Fruit fly (Drosophila melanogaster): ENCODE results near the gene ATPsynbetaL.

The ATPsynbetaL gene

DNA sequence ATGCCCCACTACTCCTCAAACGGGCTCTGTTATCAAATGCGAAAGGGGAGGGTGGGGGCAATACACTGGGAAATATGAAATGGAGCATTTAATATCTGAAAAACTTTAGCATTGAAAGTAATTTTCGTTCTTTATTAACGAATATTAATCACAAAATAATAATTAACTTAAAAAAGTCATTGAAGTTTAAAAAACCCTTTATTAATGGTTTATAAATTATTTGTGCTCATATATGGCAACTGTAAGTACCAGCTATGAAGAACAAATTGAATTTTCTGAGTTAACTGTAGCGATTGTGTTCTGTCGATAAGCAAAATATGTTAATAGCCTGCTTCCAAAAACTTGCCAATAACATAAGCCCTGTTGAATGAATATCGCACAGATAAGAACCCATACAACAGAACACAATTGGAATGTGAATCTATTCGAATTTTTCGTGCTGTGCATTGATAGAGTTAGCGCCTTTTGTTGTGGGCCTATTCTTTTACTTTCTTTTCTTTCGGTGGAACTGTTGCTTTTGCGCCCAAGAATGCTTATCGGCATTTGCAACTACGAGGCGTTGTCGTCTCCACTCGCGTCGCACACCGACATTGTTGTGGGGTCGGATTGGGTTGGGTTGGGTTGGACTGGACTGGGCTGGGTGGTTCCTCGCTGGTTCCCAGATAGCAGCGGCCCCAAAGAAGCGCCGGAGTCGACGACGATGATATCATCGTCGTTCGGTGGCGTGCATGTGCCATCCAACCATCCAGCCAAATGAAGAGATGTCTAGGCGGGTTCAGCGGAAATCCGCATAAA, 36.6 kb upstream of the ATPsynbetaL start:
- TF ChIP-seq CG8478 (optimal IDR thresholded peaks at IDR 0.05) = no peak
- no peak for TF ChIP-seq pan (optimal IDR thresholded peaks at IDR 0.05)
- TF ChIP-seq Dll (optimal IDR thresholded peaks at IDR 0.05) = no peak
- TF ChIP-seq EcR (GFP tag; optimal IDR thresholded peaks at IDR 0.05) = no peak
- no peak for TF ChIP-seq psq (optimal IDR thresholded peaks at IDR 0.05)
- TF ChIP-seq usp (GFP tag; optimal IDR thresholded peaks at IDR 0.05) = no peak

DNA sequence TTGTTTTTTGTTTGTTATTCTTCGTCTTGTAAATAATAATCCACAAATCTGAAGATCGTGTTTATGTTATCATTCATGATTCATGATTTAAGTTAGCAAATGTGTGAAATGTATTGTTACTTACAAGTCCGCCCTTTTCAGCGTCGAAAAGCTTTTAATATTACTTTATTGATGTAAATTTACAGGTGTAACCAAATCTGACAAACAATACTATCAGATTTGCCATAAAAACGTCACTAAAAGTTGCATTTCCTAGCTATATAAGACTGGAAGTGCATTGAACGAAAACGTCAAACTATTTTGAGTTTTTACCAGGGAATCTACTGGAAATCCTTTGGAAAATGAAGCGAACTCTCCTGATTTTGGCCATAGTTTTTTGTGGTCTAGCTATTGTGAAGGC, 15.4 kb upstream of the ATPsynbetaL start, which contains the start of gene CG33258:
Gene CG33258 (plus strand): TSS at position 301 of the 400 bp plus-strand sequence.
- TF ChIP-seq psq (optimal IDR thresholded peaks at IDR 0.05) (no peak), pan (optimal IDR thresholded peaks at IDR 0.05) (no peak), Dll (optimal IDR thresholded peaks at IDR 0.05) (no peak), EcR (GFP tag; optimal IDR thresholded peaks at IDR 0.05) (no peak), usp (GFP tag; optimal IDR thresholded peaks at IDR 0.05) (no peak), CG8478 (optimal IDR thresholded peaks at IDR 0.05) (no peak)

DNA sequence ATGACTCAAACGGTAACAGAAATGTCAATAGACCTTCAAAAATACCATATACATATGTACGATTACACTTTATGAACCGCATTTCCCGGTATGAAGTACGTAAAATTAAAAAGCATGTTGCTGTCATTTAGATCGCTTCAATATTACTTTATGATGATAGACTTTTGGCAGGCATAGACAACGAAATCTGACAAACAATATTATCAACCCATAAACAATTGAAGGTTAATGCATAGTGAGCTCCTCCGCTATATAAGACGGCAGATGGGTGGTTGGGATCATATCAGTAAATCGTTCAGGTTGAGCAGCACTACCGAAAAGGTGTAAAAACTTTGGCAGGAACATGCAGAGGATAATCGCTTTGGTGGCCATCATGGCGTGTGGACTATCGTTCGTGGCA, 13.9 kb upstream of the ATPsynbetaL start, which contains the start of gene CG13075:
Gene CG13075 (plus strand): TSS at position 301 of the 400 bp plus-strand sequence.
- TF ChIP-seq pan (optimal IDR thresholded peaks at IDR 0.05) (no peak), psq (optimal IDR thresholded peaks at IDR 0.05) (no peak), CG8478 (optimal IDR thresholded peaks at IDR 0.05) (no peak), EcR (GFP tag; optimal IDR thresholded peaks at IDR 0.05) (no peak), usp (GFP tag; optimal IDR thresholded peaks at IDR 0.05) (no peak), Dll (optimal IDR thresholded peaks at IDR 0.05) (no peak)

DNA sequence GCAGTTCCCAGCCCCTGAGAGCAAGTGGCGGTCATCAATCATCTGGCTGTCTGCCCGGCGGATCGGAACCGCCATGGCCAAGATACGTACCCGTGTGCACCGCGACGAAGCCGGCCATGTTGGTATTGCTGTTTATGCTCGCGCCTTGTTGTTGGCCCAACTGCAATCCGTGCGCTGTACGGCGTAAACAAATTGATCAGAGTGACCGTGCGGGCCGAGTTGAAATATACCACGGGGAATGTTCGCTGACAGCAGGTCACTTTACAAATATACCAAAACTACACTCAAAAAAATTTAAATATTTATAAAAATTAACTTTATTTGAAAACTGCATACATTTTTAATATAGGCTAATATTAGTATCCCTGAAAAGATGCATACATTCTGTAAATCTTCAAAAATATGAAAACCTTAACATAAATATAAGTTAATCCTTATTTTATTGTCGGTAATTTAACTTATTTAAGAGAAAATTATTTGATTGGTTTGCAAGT, 10.3 kb upstream of the ATPsynbetaL start, which contains the start of gene Tasp1:
Gene Tasp1 (minus strand): TSS at position 203 of the 494 bp plus-strand sequence.
- no peak for TF ChIP-seq EcR (GFP tag; optimal IDR thresholded peaks at IDR 0.05)
- TF ChIP-seq usp (GFP tag; optimal IDR thresholded peaks at IDR 0.05) = no peak
- TF ChIP-seq psq (optimal IDR thresholded peaks at IDR 0.05) = no peak
- no peak for TF ChIP-seq CG8478 (optimal IDR thresholded peaks at IDR 0.05)
- TF ChIP-seq Dll (optimal IDR thresholded peaks at IDR 0.05) = no peak
- TF ChIP-seq pan (optimal IDR thresholded peaks at IDR 0.05) = no peak

DNA sequence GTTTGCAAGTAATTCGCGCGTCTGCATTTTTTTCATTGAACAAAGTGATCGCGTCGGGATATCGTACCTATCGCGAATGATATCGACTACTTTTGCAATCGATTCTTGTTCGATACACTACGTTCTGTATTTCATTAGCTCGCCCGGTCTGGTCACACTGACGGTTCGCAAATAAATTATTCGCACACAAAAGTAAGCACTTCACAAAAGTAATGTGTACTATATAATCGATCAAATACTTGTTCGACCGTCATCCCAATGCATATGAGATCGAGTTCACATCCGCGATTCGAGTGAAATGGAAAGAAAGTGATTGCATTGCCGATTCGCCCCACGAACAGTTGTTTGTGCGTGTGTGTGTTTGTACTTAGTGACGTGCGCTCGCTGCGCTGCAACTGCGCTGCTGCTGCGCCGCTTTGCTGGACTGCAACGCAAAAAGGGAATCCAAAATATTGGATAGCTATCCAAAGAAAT, 7.3 kb upstream of the ATPsynbetaL start, which contains the start of the genes CG5235 and ClC-c:
Gene CG5235 (minus strand): TSS at position 63 of the 474 bp plus-strand sequence.
Gene ClC-c (plus strand): TSS at position 125 of the 474 bp plus-strand sequence.
- TF ChIP-seq psq (optimal IDR thresholded peaks at IDR 0.05) (no peak), EcR (GFP tag; optimal IDR thresholded peaks at IDR 0.05) (no peak), CG8478 (optimal IDR thresholded peaks at IDR 0.05) (no peak), usp (GFP tag; optimal IDR thresholded peaks at IDR 0.05) (no peak), Dll (optimal IDR thresholded peaks at IDR 0.05) (no peak), pan (optimal IDR thresholded peaks at IDR 0.05) (no peak)

DNA sequence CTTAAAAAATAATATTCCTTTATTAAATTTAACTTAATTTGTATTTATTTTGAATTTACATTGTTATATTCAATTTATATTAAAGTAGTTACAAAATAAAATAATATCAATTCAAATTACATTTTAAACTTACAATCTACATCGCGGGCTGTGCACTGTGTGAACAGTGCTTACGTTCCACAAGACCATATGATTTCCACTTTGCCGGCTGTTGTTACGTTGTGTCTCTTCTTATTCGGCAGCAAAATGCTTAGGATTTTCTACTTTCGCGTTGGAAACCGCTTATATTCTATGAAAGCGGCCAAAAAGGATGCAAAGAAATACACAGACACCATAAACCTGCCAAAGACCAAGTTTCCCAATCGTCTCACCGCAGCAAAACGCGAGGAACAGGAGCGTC, 2.4 kb downstream of the ATPsynbetaL start, which contains the start of gene IleRS-m:
Gene IleRS-m (plus strand): TSS at position 222 of the 400 bp plus-strand sequence.
- TF ChIP-seq Dll (optimal IDR thresholded peaks at IDR 0.05) (no peak), psq (optimal IDR thresholded peaks at IDR 0.05) (no peak), CG8478 (optimal IDR thresholded peaks at IDR 0.05) (no peak), pan (optimal IDR thresholded peaks at IDR 0.05) (no peak), usp (GFP tag; optimal IDR thresholded peaks at IDR 0.05) (no peak), EcR (GFP tag; optimal IDR thresholded peaks at IDR 0.05) (no peak)

DNA sequence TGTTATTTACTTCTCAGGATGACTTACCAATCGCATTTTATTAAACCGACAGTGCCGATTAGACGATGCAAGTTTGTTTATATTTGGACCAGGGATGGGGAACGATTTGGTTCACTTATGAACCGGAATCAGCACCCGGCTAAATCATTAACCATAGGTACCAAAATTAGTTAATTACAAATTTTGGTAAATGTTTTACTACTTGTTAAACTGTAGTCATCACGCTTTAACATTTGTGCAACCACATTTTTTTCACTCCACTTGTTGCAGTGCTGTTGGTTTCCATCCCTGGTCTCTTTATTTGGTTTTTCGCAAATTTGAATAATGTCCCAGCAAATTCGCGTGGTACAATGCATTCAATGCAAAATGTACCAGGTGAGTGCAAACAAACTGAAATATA, 7.9 kb downstream of the ATPsynbetaL start, which contains the start of the genes IntS9 and CG43295:
Gene IntS9 (minus strand): TSS at position 100 of the 400 bp plus-strand sequence.
Gene CG43295 (plus strand): TSS at position 325 of the 400 bp plus-strand sequence.
- TF ChIP-seq Dll (optimal IDR thresholded peaks at IDR 0.05) = no peak
- TF ChIP-seq psq (optimal IDR thresholded peaks at IDR 0.05) = no peak
- TF ChIP-seq EcR (GFP tag; optimal IDR thresholded peaks at IDR 0.05) = no peak
- no peak for TF ChIP-seq usp (GFP tag; optimal IDR thresholded peaks at IDR 0.05)
- no peak for TF ChIP-seq CG8478 (optimal IDR thresholded peaks at IDR 0.05)
- no peak for TF ChIP-seq pan (optimal IDR thresholded peaks at IDR 0.05)

DNA sequence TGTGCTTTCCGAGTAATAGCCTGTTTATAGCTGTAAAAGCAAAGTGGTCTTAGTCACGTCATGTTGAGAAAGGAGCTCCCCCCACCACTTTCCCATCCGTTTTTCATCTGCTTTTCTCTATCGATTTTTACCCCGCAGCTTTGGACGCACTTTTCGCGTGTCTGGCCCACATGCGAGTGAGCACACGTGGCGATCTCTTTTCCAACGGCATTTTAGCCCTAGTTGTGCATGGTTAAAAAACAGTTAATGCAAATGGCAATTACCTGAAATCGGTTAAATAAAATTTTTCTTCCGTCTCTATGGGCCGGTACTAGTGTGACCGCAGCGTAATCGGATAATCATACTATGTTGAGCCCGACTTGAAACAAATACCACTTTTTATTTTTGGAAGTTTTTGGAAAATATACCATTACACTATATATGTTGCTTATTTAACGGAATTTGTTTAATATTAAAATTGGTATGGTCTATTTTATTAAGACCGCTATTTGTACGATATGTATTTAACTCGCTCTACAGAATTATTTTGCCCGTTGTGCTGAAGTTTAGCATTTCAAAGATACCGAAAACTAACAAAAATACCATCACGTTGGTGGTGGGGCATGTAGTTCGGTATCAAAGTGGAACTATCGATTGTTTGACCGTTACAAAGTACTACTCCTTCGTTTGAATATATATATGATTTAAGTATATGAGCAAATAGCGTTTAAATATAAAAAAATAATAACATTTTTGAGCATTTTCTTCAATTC, 14.6 kb downstream of the ATPsynbetaL start, which contains the start of gene Zn72D:
Gene Zn72D (minus strand): TSS at position 558 of the 752 bp plus-strand sequence.
- no peak for TF ChIP-seq pan (optimal IDR thresholded peaks at IDR 0.05)
- TF ChIP-seq CG8478 (optimal IDR thresholded peaks at IDR 0.05) = no peak
- TF ChIP-seq EcR (GFP tag; optimal IDR thresholded peaks at IDR 0.05) = no peak
- TF ChIP-seq psq (optimal IDR thresholded peaks at IDR 0.05) = no peak
- no peak for TF ChIP-seq Dll (optimal IDR thresholded peaks at IDR 0.05)
- TF ChIP-seq usp (GFP tag; optimal IDR thresholded peaks at IDR 0.05) = no peak

DNA sequence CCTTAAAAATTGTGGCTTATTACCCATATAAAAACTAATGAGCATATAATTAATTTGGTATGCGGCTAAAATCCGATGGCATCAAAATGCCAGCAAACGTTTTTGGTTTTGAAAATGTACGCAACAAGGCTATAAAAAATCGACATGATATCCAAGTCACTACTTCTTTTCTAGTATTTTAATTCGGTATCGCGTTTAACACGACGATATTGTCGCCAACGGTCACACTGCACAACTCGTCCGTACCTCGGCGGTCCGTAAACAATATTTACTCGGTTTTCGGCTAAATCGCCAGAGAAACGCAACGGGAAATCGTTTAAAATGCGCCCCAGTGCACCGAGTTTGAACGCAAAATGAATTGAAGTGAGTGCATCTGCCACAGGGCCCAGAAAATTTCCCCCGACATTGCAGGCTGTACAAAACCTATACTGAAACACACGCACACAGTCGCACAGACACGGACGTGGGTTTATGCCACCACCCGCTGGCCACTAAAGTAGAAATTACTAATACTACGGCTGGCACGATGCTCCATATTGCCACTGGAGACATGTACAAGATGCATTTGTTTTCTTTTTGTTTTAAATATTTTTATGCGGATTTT, 15.5 kb downstream of the ATPsynbetaL start, which contains the start of gene Taf4:
Gene Taf4 (plus strand): TSS at position 210 of the 604 bp plus-strand sequence.
- TF ChIP-seq EcR (GFP tag; optimal IDR thresholded peaks at IDR 0.05) (no peak), psq (optimal IDR thresholded peaks at IDR 0.05) (no peak), usp (GFP tag; optimal IDR thresholded peaks at IDR 0.05) (no peak), pan (optimal IDR thresholded peaks at IDR 0.05) (no peak), Dll (optimal IDR thresholded peaks at IDR 0.05) (no peak), CG8478 (optimal IDR thresholded peaks at IDR 0.05) (no peak)

DNA sequence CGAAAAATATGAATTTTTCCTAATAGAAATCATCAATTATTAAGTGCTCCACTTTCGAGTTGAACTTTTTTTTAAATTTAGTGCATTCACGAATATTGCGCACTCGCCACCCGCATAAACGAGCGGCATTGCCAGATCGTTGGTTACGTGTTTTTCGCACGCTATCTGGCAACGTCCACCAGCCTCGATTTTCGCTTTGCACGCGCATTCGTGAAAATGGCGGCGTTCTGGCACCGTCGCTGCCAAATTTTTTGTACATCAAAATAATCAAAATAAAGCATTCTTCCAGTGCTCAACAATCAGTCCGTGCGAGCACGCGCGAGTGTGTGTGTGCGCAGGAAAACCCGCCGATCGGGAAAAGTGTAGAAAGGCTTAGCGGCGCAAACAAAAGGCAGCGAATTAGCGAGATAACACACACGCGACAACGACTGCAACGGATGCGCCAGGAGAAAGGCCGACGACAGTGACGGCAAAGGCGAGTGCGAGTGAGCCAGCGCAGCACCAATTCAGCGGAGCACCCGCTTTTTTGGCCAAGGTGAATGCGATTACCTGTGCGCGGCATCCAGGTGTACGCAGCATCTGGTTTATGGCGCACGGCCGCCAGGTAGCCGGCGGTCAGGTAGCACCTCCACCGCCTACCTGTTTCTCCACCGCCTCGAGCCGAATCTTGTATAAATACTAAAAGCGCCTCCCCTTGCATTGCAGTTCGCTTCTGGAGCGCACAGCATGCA, 16.1 kb downstream of the ATPsynbetaL start:
- TF ChIP-seq psq (optimal IDR thresholded peaks at IDR 0.05) = no peak
- TF ChIP-seq pan (optimal IDR thresholded peaks at IDR 0.05) = no peak
- no peak for TF ChIP-seq Dll (optimal IDR thresholded peaks at IDR 0.05)
- no peak for TF ChIP-seq usp (GFP tag; optimal IDR thresholded peaks at IDR 0.05)
- no peak for TF ChIP-seq CG8478 (optimal IDR thresholded peaks at IDR 0.05)
- TF ChIP-seq EcR (GFP tag; optimal IDR thresholded peaks at IDR 0.05) = no peak
